Worm (Caenorhabditis elegans): ENCODE measurements around the gene Y17G7B.21.

DNA sequence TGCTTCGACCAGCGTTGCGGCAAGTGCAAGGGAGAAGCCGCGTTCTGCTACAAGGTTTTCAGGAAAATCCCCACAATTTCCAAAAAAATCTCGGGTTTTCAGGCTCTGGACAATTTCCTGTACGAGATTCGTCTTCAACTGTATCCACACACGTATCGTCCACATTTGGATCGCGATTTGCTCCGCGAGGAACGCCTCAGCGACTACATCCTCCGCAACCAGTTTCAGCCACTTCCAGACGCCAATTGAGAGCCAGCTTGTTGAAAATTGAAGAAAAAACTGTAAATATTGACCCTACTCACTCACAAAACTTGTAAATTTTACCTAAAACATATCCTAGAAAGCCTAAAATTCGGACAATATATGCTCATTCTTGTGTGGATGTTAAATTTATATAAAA is 12.6 kb downstream of the Y17G7B.21 start:
- TF ChIP-seq hmg-4 (GFP tag; optimal IDR thresholded peaks at IDR 0.05) (no peak), flt-1 (GFP tag; IDR thresholded peaks at IDR 0.05) (no peak), ama-1 (optimal IDR thresholded peaks at IDR 0.05) (no peak), hnd-1 (tag; optimal IDR thresholded peaks at IDR 0.05) (no peak), tbx-11 (GFP tag; IDR thresholded peaks at IDR 0.05) (no peak), scrt-1 (GFP tag; IDR thresholded peaks at IDR 0.05) (no peak), ets-7 (tag; optimal IDR thresholded peaks at IDR 0.05) (no peak), sea-1 (GFP tag; conservative IDR thresholded peaks at IDR 0.05) (no peak), B0310.2 (tag; optimal IDR thresholded peaks at IDR 0.05) (no peak), F13C5.2 (tag; optimal IDR thresholded peaks at IDR 0.05) (no peak)
